Worm (Caenorhabditis elegans) whole organism, mixed stage, embryonic: ENCODE data around the gene clc-18.

Experiments
- M03D4.4 ChIP-seq: sonication (generic microtip); optimal IDR thresholded peaks from 2 replicates; lab custom pipeline; 2017; ENCODE audit warnings: mild to moderate bottlenecking, missing genetic modification characterization, missing compliant biosample characterization
- bed-3 ChIP-seq: fragments of 200-800 bp; sonication (Bioruptor generic); optimal IDR thresholded peaks from 3 replicates; lab custom pipeline; 2018; ENCODE audit warnings: mild to moderate bottlenecking, missing genetic modification characterization, moderate library complexity, missing compliant biosample characterization
- blmp-1 ChIP-seq: fragments of 150-350 bp; optimal IDR thresholded peaks from 2 replicates; lab custom pipeline; 2014; ENCODE audit warnings: missing biosample characterization, missing genetic modification characterization
- ceh-39 ChIP-seq: fragments of 150-350 bp; optimal IDR thresholded peaks from 2 replicates; lab custom pipeline; 2014; ENCODE audit warnings: missing biosample characterization, missing genetic modification characterization
- ceh-43 ChIP-seq: fragments of 200-800 bp; sonication (Bioruptor generic); optimal IDR thresholded peaks from 2 replicates; lab custom pipeline; 2018; ENCODE audit warnings: mild to moderate bottlenecking, missing genetic modification characterization, moderate library complexity, missing compliant biosample characterization
- ceh-83 ChIP-seq: fragments of 200-800 bp; sonication (Bioruptor generic); optimal IDR thresholded peaks from 2 replicates; lab custom pipeline; 2018; ENCODE audit warnings: mild to moderate bottlenecking, missing genetic modification characterization, missing compliant biosample characterization
- cnd-1 ChIP-seq: fragments of 200-800 bp; sonication (Bioruptor generic); optimal IDR thresholded peaks from 2 replicates; lab custom pipeline; 2018; ENCODE audit warnings: mild to moderate bottlenecking, missing genetic modification characterization, missing compliant biosample characterization
- drap-1 ChIP-seq: fragments of 200-800 bp; sonication (Bioruptor generic); optimal IDR thresholded peaks from 3 replicates; lab custom pipeline; 2018; ENCODE audit warnings: mild to moderate bottlenecking, missing genetic modification characterization, missing compliant biosample characterization
- elt-1 ChIP-seq: sonication (generic microtip); optimal IDR thresholded peaks from 2 replicates; lab custom pipeline; 2017; ENCODE audit warnings: missing genetic modification characterization, mild to moderate bottlenecking, missing compliant biosample characterization, antibody characterized with exemption, moderate library complexity, borderline replicate concordance; ENCODE audit not compliant: insufficient read depth
- elt-3 ChIP-seq: fragments of 150-350 bp; optimal IDR thresholded peaks from 2 replicates; lab custom pipeline; 2014; ENCODE audit warnings: missing biosample characterization, missing genetic modification characterization
- flh-1 ChIP-seq: fragments of 200-800 bp; sonication (Bioruptor generic); optimal IDR thresholded peaks from 2 replicates; lab custom pipeline; 2018; ENCODE audit warnings: mild to moderate bottlenecking, missing genetic modification characterization, moderate library complexity, missing compliant biosample characterization
- ham-2 ChIP-seq: fragments of 200-800 bp; sonication (Bioruptor generic); optimal IDR thresholded peaks from 2 replicates; lab custom pipeline; 2018; ENCODE audit warnings: mild to moderate bottlenecking, missing genetic modification characterization, missing compliant biosample characterization
- hlh-1 ChIP-seq: fragments of 150-350 bp; optimal IDR thresholded peaks from 2 replicates; lab custom pipeline; 2014; ENCODE audit warnings: missing biosample characterization, missing genetic modification reagents, missing genetic modification characterization
- lin-13 ChIP-seq: fragments of 150-350 bp; optimal IDR thresholded peaks from 2 replicates; lab custom pipeline; 2014; ENCODE audit warnings: missing biosample characterization, missing genetic modification characterization
- lin-32 ChIP-seq: fragments of 200-800 bp; sonication (Bioruptor generic); optimal IDR thresholded peaks from 2 replicates; lab custom pipeline; 2018; ENCODE audit warnings: mild to moderate bottlenecking, missing genetic modification characterization, missing compliant biosample characterization
- lsy-2 ChIP-seq: fragments of 150-350 bp; optimal IDR thresholded peaks from 2 replicates; lab custom pipeline; 2014; ENCODE audit warnings: missing biosample characterization, missing genetic modification characterization
- mab-5 ChIP-seq: fragments of 150-350 bp; optimal IDR thresholded peaks from 2 replicates; lab custom pipeline; 2014; ENCODE audit warnings: missing biosample characterization, missing genetic modification characterization
- mep-1 ChIP-seq: fragments of 150-350 bp; optimal IDR thresholded peaks from 2 replicates; lab custom pipeline; 2017; ENCODE audit warnings: missing biosample characterization, missing genetic modification reagents, missing genetic modification characterization, inconsistent platforms
- mls-2 ChIP-seq: sonication (generic microtip); optimal IDR thresholded peaks from 2 replicates; lab custom pipeline; 2016; ENCODE audit warnings: mild to moderate bottlenecking, missing genetic modification characterization, moderate library complexity, missing compliant biosample characterization
- nhr-12 ChIP-seq: fragments of 150-350 bp; optimal IDR thresholded peaks from 2 replicates; lab custom pipeline; 2014; ENCODE audit warnings: missing biosample characterization, missing genetic modification characterization
- nhr-237 ChIP-seq: fragments of 150-350 bp; optimal IDR thresholded peaks from 2 replicates; lab custom pipeline; 2014; ENCODE audit warnings: missing biosample characterization, missing genetic modification characterization
- nhr-28 ChIP-seq: fragments of 150-350 bp; optimal IDR thresholded peaks from 2 replicates; lab custom pipeline; 2014; ENCODE audit warnings: missing biosample characterization, missing genetic modification characterization
- nhr-76 ChIP-seq: sonication (generic microtip); optimal IDR thresholded peaks from 2 replicates; lab custom pipeline; 2017; ENCODE audit warnings: missing biosample characterization, missing genetic modification characterization
- pha-4 ChIP-seq: fragments of 150-350 bp; optimal IDR thresholded peaks from 2 replicates; lab custom pipeline; 2018; ENCODE audit warnings: missing biosample characterization, missing genetic modification reagents, missing genetic modification characterization
- sem-2 ChIP-seq: fragments of 200-800 bp; sonication (Bioruptor generic); optimal IDR thresholded peaks from 2 replicates; lab custom pipeline; 2018; ENCODE audit warnings: mild to moderate bottlenecking, missing genetic modification characterization, missing compliant biosample characterization
- snpc-4 ChIP-seq: fragments of 150-350 bp; optimal IDR thresholded peaks from 2 replicates; lab custom pipeline; 2014; ENCODE audit warnings: missing biosample characterization, missing genetic modification characterization
- sptf-1 ChIP-seq: sonication (generic microtip); optimal IDR thresholded peaks from 2 replicates; lab custom pipeline; 2017; ENCODE audit warnings: mild to moderate bottlenecking, missing genetic modification characterization, moderate library complexity, missing compliant biosample characterization
- tbx-8 ChIP-seq: fragments of 200-800 bp; sonication (Bioruptor generic); optimal IDR thresholded peaks from 2 replicates; lab custom pipeline; 2018; ENCODE audit warnings: mild to moderate bottlenecking, missing genetic modification characterization, moderate library complexity, missing compliant biosample characterization
- unc-120 ChIP-seq: sonication (generic microtip); optimal IDR thresholded peaks from 2 replicates; lab custom pipeline; 2017; ENCODE audit warnings: missing genetic modification characterization, missing compliant biosample characterization; ENCODE audit not compliant: poor library complexity, severe bottlenecking
- unc-39 ChIP-seq: fragments of 150-350 bp; optimal IDR thresholded peaks from 2 replicates; lab custom pipeline; 2014; ENCODE audit warnings: missing biosample characterization, missing genetic modification characterization
- unc-62 ChIP-seq: fragments of 150-350 bp; optimal IDR thresholded peaks from 2 replicates; lab custom pipeline; 2014; ENCODE audit warnings: missing biosample characterization, missing genetic modification reagents, missing genetic modification characterization
- zip-8 ChIP-seq: fragments of 150-350 bp; optimal IDR thresholded peaks from 2 replicates; lab custom pipeline; 2014; ENCODE audit warnings: missing biosample characterization, missing genetic modification characterization

Gene clc-18

DNA sequence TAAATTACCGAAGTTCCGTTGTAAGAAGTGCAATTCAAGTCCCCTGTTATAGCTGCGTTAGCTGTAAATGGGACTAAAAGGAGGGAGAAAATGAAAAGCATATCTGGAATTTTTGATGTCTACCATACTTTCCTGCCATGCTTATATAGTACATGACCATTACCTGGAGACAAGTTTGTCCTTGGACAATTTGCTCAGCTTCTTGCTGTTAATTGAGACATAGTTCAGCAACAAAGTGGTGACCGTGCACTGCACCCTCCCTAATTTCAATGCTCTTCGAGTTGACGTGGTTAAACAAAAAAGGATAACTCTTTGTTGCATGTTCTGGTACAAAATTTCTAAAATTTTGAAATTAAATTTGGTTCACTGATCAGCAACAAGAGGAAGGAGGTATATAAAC, 17.7 kb upstream of the clc-18 start, which contains the start of gene T05B4.13:
Gene T05B4.13, minus strand, starts transcription at position 101 of the 400 bp plus-strand sequence.
- TF ChIP-seq unc-120 (no peak), lin-32 (no peak), pha-4 (tag; lab: Kevin White, UChicago) (no peak), unc-62 (no peak), zip-8 (tag; lab: Kevin White, UChicago) (no peak), ceh-39 (tag; lab: Kevin White, UChicago) (no peak), cnd-1 (tag; lab: Kevin White, UChicago) (no peak)

DNA sequence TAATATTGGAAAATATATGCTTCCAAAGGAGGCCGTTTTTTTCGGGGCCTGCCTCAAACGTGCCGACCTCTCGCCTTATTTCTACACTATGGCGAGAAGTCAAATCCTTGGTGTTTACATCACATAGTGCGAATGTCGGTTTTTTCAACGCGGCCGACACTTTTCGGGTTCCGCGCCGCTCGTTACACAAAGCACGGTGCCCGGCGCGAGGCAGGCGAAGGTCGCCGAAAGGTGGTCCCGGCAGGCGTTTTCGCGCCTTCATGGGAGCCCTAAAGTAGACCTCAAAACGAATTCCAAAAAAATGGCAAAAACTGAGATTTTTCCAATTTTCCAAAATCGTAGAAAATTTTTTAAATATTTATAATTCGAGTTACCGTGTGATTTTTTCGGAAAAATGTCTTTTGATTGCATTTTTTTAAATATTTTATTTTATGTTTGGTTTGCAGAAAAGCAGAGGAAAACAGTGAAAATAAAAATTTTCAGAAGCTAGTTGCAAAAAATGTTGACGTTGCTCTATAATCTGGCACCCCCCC, 15.8 kb upstream of the clc-18 start, which contains the start of gene T05B4.12:
Gene T05B4.12, minus strand, starts transcription at position 483 of the 533 bp plus-strand sequence.
- TF ChIP-seq nhr-76 (tag; lab: Kevin White, UChicago) = no peak
- TF ChIP-seq unc-62 = no peak
- no peak for TF ChIP-seq snpc-4 (tag; lab: Kevin White, UChicago)
- TF ChIP-seq zip-8 (tag; lab: Kevin White, UChicago) = no peak
- TF ChIP-seq tbx-8 = no peak
- TF ChIP-seq cnd-1 (tag; lab: Kevin White, UChicago) = no peak
- TF ChIP-seq blmp-1 (tag; lab: Kevin White, UChicago) = no peak
- TF ChIP-seq unc-120 = no peak
- TF ChIP-seq ceh-39 (tag; lab: Kevin White, UChicago) = no peak
- TF ChIP-seq lsy-2 (tag; lab: Kevin White, UChicago) = no peak
- no peak for TF ChIP-seq bed-3
- no peak for TF ChIP-seq flh-1 (GFP tag; lab: Kevin White, UChicago)
- TF ChIP-seq hlh-1 (tag; lab: Kevin White, UChicago) = no peak
- no peak for TF ChIP-seq nhr-12 (tag; lab: Kevin White, UChicago)
- no peak for TF ChIP-seq sem-2 (GFP tag; lab: Kevin White, UChicago)
- TF ChIP-seq elt-1 (tag; lab: Kevin White, UChicago) = no peak
- no peak for TF ChIP-seq mep-1 (tag; lab: Kevin White, UChicago)
- no peak for TF ChIP-seq lin-13 (tag; lab: Kevin White, UChicago)

DNA sequence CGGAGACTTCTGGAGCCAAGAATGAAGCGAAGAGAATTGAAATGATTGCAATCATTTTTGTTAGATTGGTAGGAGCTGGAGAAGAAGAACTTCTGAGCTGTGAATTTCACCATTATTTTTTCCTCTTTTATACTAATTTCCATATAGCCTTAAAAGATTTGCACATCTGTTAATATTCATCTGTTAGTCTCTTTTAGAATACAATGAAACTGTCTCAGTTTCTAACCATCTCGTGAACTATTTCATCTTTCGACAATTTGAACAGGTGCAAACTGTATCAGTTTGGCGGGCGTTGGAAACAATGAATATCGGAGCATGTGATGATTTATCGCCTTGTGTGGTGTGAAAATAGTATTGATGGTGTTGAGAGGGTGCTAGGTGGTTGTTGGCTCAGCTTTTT, 12.6 kb upstream of the clc-18 start, which contains the start of gene phat-5:
Gene phat-5, minus strand, starts transcription at position 101 of the 400 bp plus-strand sequence.
- no peak for TF ChIP-seq snpc-4 (tag; lab: Kevin White, UChicago)
- no peak for TF ChIP-seq tbx-8
- TF ChIP-seq unc-62 = no peak
- no peak for TF ChIP-seq ceh-83 (GFP tag; lab: Kevin White, UChicago)
- no peak for TF ChIP-seq mls-2 (tag; lab: Kevin White, UChicago)
- no peak for TF ChIP-seq bed-3
- no peak for TF ChIP-seq lin-32
- no peak for TF ChIP-seq lin-13 (tag; lab: Kevin White, UChicago)
- TF ChIP-seq M03D4.4 (tag; lab: Kevin White, UChicago) = no peak
- TF ChIP-seq mep-1 (tag; lab: Kevin White, UChicago) = no peak
- TF ChIP-seq unc-39 (tag; lab: Kevin White, UChicago) = no peak

DNA sequence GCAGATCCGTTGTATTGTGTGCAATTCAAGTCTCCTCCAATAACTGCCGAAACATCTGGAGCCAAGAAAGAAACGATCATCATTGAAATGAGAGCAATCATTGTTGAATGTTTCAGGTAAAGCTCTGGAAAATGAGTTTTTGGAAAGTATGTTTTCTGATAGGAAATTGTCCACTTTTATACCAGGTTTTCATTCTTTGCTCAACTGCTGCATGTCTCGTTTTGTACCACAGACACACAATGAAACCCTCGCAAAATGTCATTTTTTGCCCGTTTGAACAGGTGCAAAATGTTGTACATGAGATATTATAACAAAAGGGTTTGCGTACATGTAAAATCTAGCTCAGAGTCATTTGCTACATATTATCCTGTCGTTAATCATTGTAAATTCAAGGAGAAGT, 10.9 kb upstream of the clc-18 start, which contains the start of gene T05B4.10:
Gene T05B4.10, minus strand, starts transcription at position 101 of the 400 bp plus-strand sequence.
- TF ChIP-seq ham-2 (GFP tag; lab: Kevin White, UChicago) (no peak), nhr-12 (tag; lab: Kevin White, UChicago) (no peak), lin-32 (no peak), nhr-28 (tag; lab: Kevin White, UChicago) (no peak), nhr-237 (tag; lab: Kevin White, UChicago) (no peak)
- TF ChIP-seq, all 35 proteins: peak for 0

DNA sequence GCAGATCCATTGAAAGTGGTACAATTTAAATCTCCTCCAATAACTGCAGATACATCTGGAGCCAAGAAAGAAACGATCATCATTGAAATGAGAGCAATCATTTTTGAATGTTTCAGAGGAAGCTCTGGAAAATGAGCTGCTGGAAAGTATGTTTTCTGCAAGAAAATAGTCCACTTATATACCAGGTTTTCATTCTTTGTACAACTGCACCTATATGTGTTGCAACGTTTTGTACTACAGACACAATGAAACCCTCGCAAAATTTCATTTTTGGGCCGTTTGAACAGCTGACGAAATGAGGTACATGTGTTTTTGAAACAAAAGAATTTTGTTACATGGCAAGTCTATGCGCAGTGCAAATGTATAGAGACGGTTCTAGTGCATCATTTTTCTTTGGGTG, 8.6 kb upstream of the clc-18 start, which contains the start of gene T05B4.9:
Gene T05B4.9, minus strand, starts transcription at position 101 of the 400 bp plus-strand sequence.
- no peak for TF ChIP-seq snpc-4 (tag; lab: Kevin White, UChicago)
- TF ChIP-seq ceh-83 (GFP tag; lab: Kevin White, UChicago) = no peak
- TF ChIP-seq elt-3 = no peak
- no peak for TF ChIP-seq bed-3
- TF ChIP-seq ceh-43 = no peak
- TF ChIP-seq unc-120 = no peak
- TF ChIP-seq nhr-12 (tag; lab: Kevin White, UChicago) = no peak

DNA sequence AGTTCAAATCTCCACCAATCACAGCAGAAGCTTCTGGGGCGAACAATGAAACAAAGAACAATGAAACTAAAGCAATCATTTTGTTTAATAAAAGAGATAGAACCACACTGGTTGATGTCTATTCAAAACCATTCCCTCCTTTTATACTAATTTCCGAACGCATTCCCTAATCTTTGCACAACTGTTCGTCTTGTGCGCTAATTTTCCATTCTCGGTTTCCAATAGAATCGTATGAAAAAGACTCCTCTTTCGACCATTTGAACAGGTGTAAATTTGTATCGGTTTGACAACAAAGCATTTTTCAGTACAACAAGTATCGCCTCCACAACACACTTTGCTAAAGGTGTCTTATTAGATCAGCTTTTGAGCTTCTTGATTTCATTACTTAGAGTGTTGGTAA, 6.3 kb upstream of the clc-18 start, which contains the start of gene T05B4.8:
Gene T05B4.8, minus strand, starts transcription at position 101 of the 400 bp plus-strand sequence.
- TF ChIP-seq lin-32 (no peak), pha-4 (tag; lab: Kevin White, UChicago) (no peak), flh-1 (GFP tag; lab: Kevin White, UChicago) (no peak), sptf-1 (tag; lab: Kevin White, UChicago) (no peak), lin-13 (tag; lab: Kevin White, UChicago) (no peak), nhr-237 (tag; lab: Kevin White, UChicago) (no peak), nhr-76 (tag; lab: Kevin White, UChicago) (no peak), elt-3 (no peak), nhr-28 (tag; lab: Kevin White, UChicago) (no peak), snpc-4 (tag; lab: Kevin White, UChicago) (no peak), nhr-12 (tag; lab: Kevin White, UChicago) (no peak), mab-5 (tag; lab: Kevin White, UChicago) (no peak), ham-2 (GFP tag; lab: Kevin White, UChicago) (no peak), drap-1 (no peak), zip-8 (tag; lab: Kevin White, UChicago) (no peak), bed-3 (no peak)
